Fruit fly (Drosophila melanogaster) whole organism, wandering third instar larva: ENCODE measurements around the gene Cdep.

ENCODE experiments used
- Abd-B ChIP-seq: fragments of >200 bp; optimal IDR thresholded peaks from 2 replicates; lab custom pipeline; 2017; ENCODE audit warnings: missing biosample characterization, missing genetic modification characterization
- CG32264 ChIP-seq: fragments of 200-800 bp; sonication (Bioruptor generic); optimal IDR thresholded peaks from 2 replicates; lab custom pipeline; 2016; ENCODE audit warnings: missing biosample characterization, missing genetic modification characterization
- CG9705 ChIP-seq: fragments of 200-800 bp; sonication (Bioruptor generic); optimal IDR thresholded peaks from 2 replicates; lab custom pipeline; 2018; ENCODE audit warnings: missing biosample characterization, mild to moderate bottlenecking, missing genetic modification characterization
- HLH106 ChIP-seq: fragments of 200-800 bp; optimal IDR thresholded peaks from 3 replicates; lab custom pipeline; 2019; ENCODE audit warnings: missing biosample characterization, mild to moderate bottlenecking, missing genetic modification characterization, moderate library complexity
- Hr78 ChIP-seq: fragments of >200 bp; optimal IDR thresholded peaks from 2 replicates; lab custom pipeline; 2017; ENCODE audit warnings: missing biosample characterization, missing genetic modification characterization
- Hr83 ChIP-seq: fragments of 200-300 bp; sonication (Bioruptor generic); optimal IDR thresholded peaks from 2 replicates; lab custom pipeline; 2016; ENCODE audit warnings: missing biosample characterization, mild to moderate bottlenecking, missing genetic modification characterization, moderate library complexity; ENCODE audit not compliant: poor library complexity, severe bottlenecking
- Jra ChIP-seq: sonication (Bioruptor generic); optimal IDR thresholded peaks from 2 replicates; lab custom pipeline; 2016; ENCODE audit warnings: missing biosample characterization, missing genetic modification characterization
- Mio ChIP-seq: sonication (Bioruptor generic); optimal IDR thresholded peaks from 2 replicates; lab custom pipeline; 2016; ENCODE audit warnings: missing biosample characterization, missing genetic modification characterization
- N ChIP-seq: fragments of >200 bp; optimal IDR thresholded peaks from 2 replicates; lab custom pipeline; 2018; ENCODE audit warnings: missing biosample characterization, missing external identifiers, missing genetic modification characterization
- OdsH ChIP-seq: fragments of 200-800 bp; sonication (Bioruptor generic); optimal IDR thresholded peaks from 2 replicates; lab custom pipeline; 2016; ENCODE audit warnings: missing biosample characterization, mild to moderate bottlenecking, missing genetic modification characterization
- Vsx2 ChIP-seq: fragments of 200-300, 225-300 bp; sonication (Bioruptor generic); optimal IDR thresholded peaks from 2 replicates; lab custom pipeline; 2018; ENCODE audit warnings: missing biosample characterization, missing genetic modification characterization; ENCODE audit not compliant: partially characterized antibody
- brk ChIP-seq: fragments of 200-800 bp; sonication (Bioruptor generic); optimal IDR thresholded peaks from 2 replicates; lab custom pipeline; 2016; ENCODE audit warnings: missing biosample characterization, mild to moderate bottlenecking, missing genetic modification characterization
- dmrt93B ChIP-seq: fragments of 200-800 bp; sonication (Bioruptor generic); optimal IDR thresholded peaks from 2 replicates; lab custom pipeline; 2018; ENCODE audit warnings: missing biosample characterization, mild to moderate bottlenecking, missing genetic modification characterization
- ey ChIP-seq: fragments of 200-800 bp; sonication (Bioruptor generic); optimal IDR thresholded peaks from 2 replicates; lab custom pipeline; 2016; ENCODE audit warnings: missing biosample characterization, missing genetic modification characterization
- fru ChIP-seq: fragments of 200-800 bp; sonication (Bioruptor generic); optimal IDR thresholded peaks from 3 replicates; lab custom pipeline; 2016; ENCODE audit warnings: missing biosample characterization, mild to moderate bottlenecking, missing genetic modification characterization
- jim ChIP-seq: fragments of 175-275, 200-325 bp; sonication (Bioruptor generic); optimal IDR thresholded peaks from 2 replicates; lab custom pipeline; 2016; ENCODE audit warnings: missing biosample characterization, mild to moderate bottlenecking, missing genetic modification characterization
- rgr ChIP-seq: fragments of 200-800 bp; sonication (Bioruptor generic); optimal IDR thresholded peaks from 3 replicates; lab custom pipeline; 2016; ENCODE audit warnings: missing biosample characterization, mild to moderate bottlenecking, missing genetic modification characterization
- sage ChIP-seq: fragments of 200-800 bp; sonication (Bioruptor generic); optimal IDR thresholded peaks from 2 replicates; lab custom pipeline; 2016; ENCODE audit warnings: missing biosample characterization, mild to moderate bottlenecking, missing genetic modification characterization
- tai ChIP-seq: sonication (Bioruptor generic); optimal IDR thresholded peaks from 2 replicates; lab custom pipeline; 2016; ENCODE audit warnings: missing biosample characterization, missing genetic modification characterization
- woc ChIP-seq: sonication (Bioruptor generic); optimal IDR thresholded peaks from 2 replicates; lab custom pipeline; 2016; ENCODE audit warnings: missing biosample characterization, mild to moderate bottlenecking, missing genetic modification characterization

Cdep gene

dm6 chr3R:4994659-4995058, 84.3 kb downstream of the Cdep start:
- TF ChIP-seq Hr78 (GFP tag; lab: Kevin White, UChicago) (no peak), tai (GFP tag; lab: Kevin White, UChicago) (no peak), Mio (GFP tag; lab: Kevin White, UChicago) (no peak), CG9705 (GFP tag; lab: Kevin White, UChicago) (no peak), fru (GFP tag; lab: Kevin White, UChicago) (no peak), ey (GFP tag; lab: Kevin White, UChicago) (no peak), brk (GFP tag; lab: Kevin White, UChicago) (no peak), HLH106 (no peak), OdsH (GFP tag; lab: Kevin White, UChicago) (no peak), Abd-B (GFP tag; lab: Kevin White, UChicago) (no peak), sage (GFP tag; lab: Kevin White, UChicago) (no peak), rgr (no peak), CG32264 (GFP tag; lab: Kevin White, UChicago) (no peak), woc (GFP tag; lab: Kevin White, UChicago) (no peak), Hr83 (GFP tag; lab: Kevin White, UChicago) (no peak), N (GFP tag; lab: Kevin White, UChicago) (no peak), Vsx2 (GFP tag; lab: Kevin White, UChicago) (no peak), dmrt93B (no peak), Jra (GFP tag; lab: Kevin White, UChicago) (no peak), jim (GFP tag; lab: Kevin White, UChicago) (no peak)
